Worm (Caenorhabditis elegans): ENCODE measurements around the gene tbx-41.
A peak's percentile ranks its signal among the peaks of the same experiment; 100 is the strongest.

Gene tbx-41

ce11 chrX:1837703-1838102 is 27.3 kb upstream of the tbx-41 start (continued):
- TF ChIP-seq zip-2 (tag; optimal IDR thresholded peaks at IDR 0.05), result peak; percentile 2
- no peak for TF ChIP-seq lin-29 (GFP tag; IDR thresholded peaks at IDR 0.05)
- TF ChIP-seq ceh-32 (tag; optimal IDR thresholded peaks at IDR 0.05; ENCODE audit: poor library complexity), result no peak
- no peak for TF ChIP-seq aly-2 (tag; optimal IDR thresholded peaks at IDR 0.05)
- TF ChIP-seq ceh-62 (tag; optimal IDR thresholded peaks at IDR 0.05), result no peak
- no peak for TF ChIP-seq dve-1 (tag; optimal IDR thresholded peaks at IDR 0.05; ENCODE audit: insufficient read depth)
- no peak for TF ChIP-seq nhr-11 (tag; optimal IDR thresholded peaks at IDR 0.05)
- 0 out of 2 replicates have a peak, but pooled peaks have one; percentile 54 for TF ChIP-seq ceh-20 (GFP tag; IDR thresholded peaks at IDR 0.05)
- TF ChIP-seq hif-1 (tag; optimal IDR thresholded peaks at IDR 0.05), result peak in 1 of 2 experiments; percentile 54
- TF ChIP-seq arid-1 (GFP tag; conservative IDR thresholded peaks at IDR 0.05), result peak; percentile 78
- TF ChIP-seq Y48G9A.11 (GFP tag; IDR thresholded peaks at IDR 0.05), result 0 out of 2 replicates have a peak, but pooled peaks have one; percentile 42
- TF ChIP-seq daf-16 (GFP tag; optimal IDR thresholded peaks at IDR 0.05), result peak; percentile 2 to 74
- TF ChIP-seq daf-16 (tag; optimal IDR thresholded peaks at IDR 0.05), result no peak
- no peak for TF ChIP-seq nhr-6 (tag; optimal IDR thresholded peaks at IDR 0.05)
- TF ChIP-seq madf-5 (GFP tag; IDR thresholded peaks at IDR 0.05), result peak; percentile 68 to 69; a peak in 1 of 4 replicates
- peak; percentile 23 for TF ChIP-seq F37D6.2 (tag; optimal IDR thresholded peaks at IDR 0.05)
- TF ChIP-seq lin-38 (GFP tag; IDR thresholded peaks at IDR 0.05), result peak; percentile 74
- no peak for TF ChIP-seq nhr-28 (tag; optimal IDR thresholded peaks at IDR 0.05)
- TF ChIP-seq nhr-25 (tag; optimal IDR thresholded peaks at IDR 0.05; ENCODE audit: borderline replicate concordance, insufficient read depth), result no peak
- 0 out of 2 replicates have a peak, but pooled peaks have one; percentile 37 for TF ChIP-seq zip-11 (GFP tag; IDR thresholded peaks at IDR 0.05)
- TF ChIP-seq gei-8 (GFP tag; optimal IDR thresholded peaks at IDR 0.05), result peak; percentile 43
- TF ChIP-seq Y5F2A.4 (GFP tag; optimal IDR thresholded peaks at IDR 0.05), result peak; percentile 72
- TF ChIP-seq T26A8.4 (GFP tag; IDR thresholded peaks at IDR 0.05), result peak; percentile 58; the same call in 1 of the 2 replicates
- no peak for TF ChIP-seq ces-1 (GFP tag; optimal IDR thresholded peaks at IDR 0.05)
- no peak for TF ChIP-seq hlh-30 (tag; optimal IDR thresholded peaks at IDR 0.05; ENCODE audit: insufficient read depth)
- TF ChIP-seq saeg-2 (GFP tag; IDR thresholded peaks at IDR 0.05), result no peak
- peak; percentile 73; the same call in 1 of the 2 replicates for TF ChIP-seq nhr-41 (GFP tag; IDR thresholded peaks at IDR 0.05)
- TF ChIP-seq madf-9 (GFP tag; conservative IDR thresholded peaks at IDR 0.05), result peak; percentile 62
- peak; percentile 51 for TF ChIP-seq dmd-6 (GFP tag; IDR thresholded peaks at IDR 0.05)
- no peak for TF ChIP-seq nhr-10 (tag; optimal IDR thresholded peaks at IDR 0.05)
- no peak for TF ChIP-seq mep-1 (tag; optimal IDR thresholded peaks at IDR 0.05)
- TF ChIP-seq pqm-1 (tag; optimal IDR thresholded peaks at IDR 0.05), result no peak
- no peak for TF ChIP-seq ZK546.5 (tag; optimal IDR thresholded peaks at IDR 0.05)
- no peak for TF ChIP-seq daf-12 (tag; optimal IDR thresholded peaks at IDR 0.05)
- TF ChIP-seq hmg-1.1 (GFP tag; IDR thresholded peaks at IDR 0.05), result peak; percentile 79
- no peak for TF ChIP-seq php-3 (GFP tag; IDR thresholded peaks at IDR 0.05)
- TF ChIP-seq zfp-2 (tag; optimal IDR thresholded peaks at IDR 0.05), result no peak
- TF ChIP-seq nhr-237 (tag; optimal IDR thresholded peaks at IDR 0.05), result no peak
- peak; percentile 76 for TF ChIP-seq sdz-12 (GFP tag; optimal IDR thresholded peaks at IDR 0.05)
- no peak for TF ChIP-seq R02D3.7 (tag; optimal IDR thresholded peaks at IDR 0.05)
- peak; percentile 93 for TF ChIP-seq egl-43 (GFP tag; IDR thresholded peaks at IDR 0.05)
- peak; percentile 96 for TF ChIP-seq F26F4.8 (GFP tag; conservative IDR thresholded peaks at IDR 0.05)
- TF ChIP-seq ctbp-1 (GFP tag; IDR thresholded peaks at IDR 0.05), result peak; percentile 55; the same call in 1 of the 2 replicates
- TF ChIP-seq nhr-48 (tag; optimal IDR thresholded peaks at IDR 0.05), result peak; percentile 2
- TF ChIP-seq mxl-2 (GFP tag; conservative IDR thresholded peaks at IDR 0.05), result 0 out of 2 replicates have a peak, but pooled peaks have one; percentile 28
- peak; percentile 73; the same call in 1 of the 2 replicates for TF ChIP-seq F44E2.7 (GFP tag; IDR thresholded peaks at IDR 0.05)
- no peak for TF ChIP-seq dpl-1 (GFP tag; optimal IDR thresholded peaks at IDR 0.05)
- no peak for TF ChIP-seq skn-1 (tag; optimal IDR thresholded peaks at IDR 0.05)
- TF ChIP-seq egl-27 (tag; optimal IDR thresholded peaks at IDR 0.05), result no peak
- 0 out of 2 replicates have a peak, but pooled peaks have one; percentile 34 for TF ChIP-seq zfp-3 (GFP tag; conservative IDR thresholded peaks at IDR 0.05)
- peak; percentile 23 for TF ChIP-seq spr-3 (GFP tag; optimal IDR thresholded peaks at IDR 0.05)
